Fruit fly (Drosophila melanogaster) whole organism, embryonic: ENCODE measurements around the gene cype.

Experiments used
- Awh ChIP-seq: fragments of 200-800 bp; sonication (Bioruptor generic); IDR thresholded peaks from 2 replicates; pipeline ENCODE4, ENCODE4 v1.3.6; 2022; ENCODE audit warnings: missing biosample characterization, missing genetic modification characterization
- CG10366 ChIP-seq: fragments of 200-800 bp; sonication (Bioruptor generic); IDR thresholded peaks from 2 replicates; pipeline ENCODE4 v1.3.6; 2022; ENCODE audit warnings: missing biosample characterization, missing genetic modification characterization
- CG10431 ChIP-seq: fragments of 200-800 bp; sonication (Bioruptor generic); optimal IDR thresholded peaks from 3 replicates; lab custom pipeline; 2018; ENCODE audit warnings: missing biosample characterization, mild to moderate bottlenecking, missing genetic modification characterization
- CG10654 ChIP-seq: fragments of 200-800 bp; sonication (Bioruptor generic); optimal IDR thresholded peaks from 2 replicates; lab custom pipeline; 2016; ENCODE audit warnings: missing biosample characterization, missing genetic modification characterization
- CG13123 ChIP-seq: fragments of 200-800 bp; sonication (Bioruptor generic); optimal IDR thresholded peaks from 2 replicates; lab custom pipeline; 2016; ENCODE audit warnings: missing biosample characterization, missing genetic modification characterization
- CG13287 ChIP-seq: fragments of 200-800 bp; sonication (Bioruptor generic); IDR thresholded peaks from 2 replicates; pipeline ENCODE4 v1.3.6; 2022; ENCODE audit warnings: missing biosample characterization, missing genetic modification characterization; ENCODE audit not compliant: partially characterized antibody
- CG13296 ChIP-seq: fragments of 200-800 bp; sonication (Bioruptor generic); optimal IDR thresholded peaks from 3 replicates; lab custom pipeline; 2018; ENCODE audit warnings: missing biosample characterization, mild to moderate bottlenecking, missing genetic modification characterization
- CG15269 ChIP-seq: fragments of 200-800 bp; sonication (Bioruptor generic); optimal IDR thresholded peaks from 2 replicates; lab custom pipeline; 2018; ENCODE audit warnings: missing biosample characterization, mild to moderate bottlenecking, missing genetic modification characterization, moderate library complexity
- CG16863 ChIP-seq: fragments of 200-800 bp; sonication (Bioruptor generic); optimal IDR thresholded peaks from 3 replicates; lab custom pipeline; 2016; ENCODE audit warnings: missing biosample characterization, missing genetic modification characterization
- CG18011 ChIP-seq: fragments of 200-800 bp; sonication (Bioruptor generic); optimal IDR thresholded peaks from 2 replicates; lab custom pipeline; 2017; ENCODE audit warnings: missing biosample characterization, missing genetic modification characterization, mild to moderate bottlenecking, moderate library complexity, missing genotype
- CG1832 ChIP-seq: fragments of 200-800 bp; sonication (Bioruptor generic); optimal IDR thresholded peaks from 2 replicates; lab custom pipeline; 2017; ENCODE audit warnings: missing biosample characterization, mild to moderate bottlenecking, missing genetic modification characterization, inconsistent platforms
- CG2202 ChIP-seq: fragments of 200-800 bp; sonication (Bioruptor generic); optimal IDR thresholded peaks from 2 replicates; lab custom pipeline; 2018; ENCODE audit warnings: missing biosample characterization, mild to moderate bottlenecking, missing genetic modification characterization
- CG30403 ChIP-seq: fragments of 200-800 bp; sonication (Bioruptor generic); optimal IDR thresholded peaks from 3 replicates; lab custom pipeline; 2016; ENCODE audit warnings: missing biosample characterization, missing genetic modification characterization
- CG31365 ChIP-seq: fragments of 200-800 bp; sonication (Bioruptor generic); optimal IDR thresholded peaks from 2 replicates; lab custom pipeline; 2018; ENCODE audit warnings: missing biosample characterization, mild to moderate bottlenecking, missing genetic modification characterization
- CG32532 ChIP-seq: fragments of 200-800 bp; sonication (Bioruptor generic); IDR thresholded peaks from 2 replicates; pipeline ENCODE4 v1.3.6; 2022; ENCODE audit warnings: missing biosample characterization, missing genetic modification characterization
- CG3281 ChIP-seq: fragments of 200-800 bp; sonication (Bioruptor generic); optimal IDR thresholded peaks from 3 replicates; lab custom pipeline; 2017; ENCODE audit warnings: missing biosample characterization, mild to moderate bottlenecking, missing genetic modification characterization
- CG42726 ChIP-seq: fragments of 200-800 bp; sonication (Bioruptor generic); IDR thresholded peaks from 2 replicates; pipeline ENCODE4 v1.3.6; 2022; ENCODE audit warnings: missing biosample characterization, missing genetic modification characterization; ENCODE audit not compliant: partially characterized antibody
- CG6272 ChIP-seq: fragments of 200-800 bp; sonication (Bioruptor generic); IDR thresholded peaks from 2 replicates; pipeline ENCODE4 v1.3.6; 2022; ENCODE audit warnings: missing biosample characterization, missing genetic modification characterization
- CG9932 ChIP-seq: fragments of 200-800 bp; sonication (Bioruptor generic); IDR thresholded peaks from 2 replicates; pipeline ENCODE4 v1.3.6; 2022; ENCODE audit warnings: missing biosample characterization, missing genetic modification characterization
- Camta ChIP-seq: fragments of 200-800 bp; sonication (Bioruptor generic); optimal IDR thresholded peaks from 2 replicates; lab custom pipeline; 2016; ENCODE audit warnings: missing biosample characterization, missing genetic modification characterization
- Dad ChIP-seq: fragments of 200-800 bp; sonication (Bioruptor generic); optimal IDR thresholded peaks from 3 replicates; lab custom pipeline; 2016; ENCODE audit warnings: missing biosample characterization, missing genetic modification characterization
- E2f1 ChIP-seq: fragments of 200-800 bp; sonication (Bioruptor generic); IDR thresholded peaks from 2 replicates; pipeline ENCODE4 v1.3.6; 2022; ENCODE audit warnings: missing biosample characterization, missing genetic modification characterization
- Fer2 ChIP-seq: fragments of 200-800 bp; sonication (Bioruptor generic); optimal IDR thresholded peaks from 2 replicates; lab custom pipeline; 2018; ENCODE audit warnings: missing biosample characterization, mild to moderate bottlenecking, missing genetic modification characterization, moderate library complexity
- Gsc ChIP-seq: fragments of 200-800 bp; sonication (Bioruptor generic); IDR thresholded peaks from 2 replicates; pipeline ENCODE4 v1.3.6; 2022; ENCODE audit warnings: missing biosample characterization, missing genetic modification characterization
- HmgD ChIP-seq: fragments of 200-800 bp; sonication (Bioruptor generic); optimal IDR thresholded peaks from 3 replicates; lab custom pipeline; 2016; ENCODE audit warnings: missing biosample characterization, missing genetic modification characterization
- MBD-R2 ChIP-seq: fragments of 200-800 bp; sonication (Bioruptor generic); IDR thresholded peaks from 2 replicates; pipeline ENCODE4 v1.3.6; 2022; ENCODE audit warnings: missing biosample characterization, missing genetic modification characterization
- Mrtf ChIP-seq: fragments of 200-800 bp; sonication (Bioruptor generic); IDR thresholded peaks from 3 replicates; pipeline ENCODE4 v1.3.6; 2022; ENCODE audit warnings: missing biosample characterization, missing genetic modification characterization
- Oaz ChIP-seq: fragments of 200-800 bp; sonication (Bioruptor generic); IDR thresholded peaks from 2 replicates; pipeline ENCODE4 v1.3.6; 2022; ENCODE audit warnings: missing biosample characterization, missing genetic modification characterization
- Ravus ChIP-seq: fragments of 200-800 bp; sonication (Bioruptor generic); IDR thresholded peaks from 2 replicates; pipeline ENCODE4 v1.3.6; 2022; ENCODE audit warnings: missing biosample characterization, missing genetic modification characterization
- Sox102F ChIP-seq: fragments of 200-800 bp; sonication (Bioruptor generic); optimal IDR thresholded peaks from 2 replicates; lab custom pipeline; 2018; ENCODE audit warnings: missing biosample characterization, mild to moderate bottlenecking, missing genetic modification characterization, moderate library complexity
- bigmax ChIP-seq: fragments of 200-800 bp; sonication (Bioruptor generic); optimal IDR thresholded peaks from 2 replicates; lab custom pipeline; 2018; ENCODE audit warnings: missing biosample characterization, mild to moderate bottlenecking, missing genetic modification characterization
- crol ChIP-seq: fragments of 200-800 bp; sonication (Bioruptor generic); IDR thresholded peaks from 2 replicates; pipeline ENCODE4 v1.3.6; 2022; ENCODE audit warnings: missing biosample characterization, missing genetic modification characterization
- da ChIP-seq: fragments of 200-800 bp; sonication (Bioruptor generic); optimal IDR thresholded peaks from 2 replicates; lab custom pipeline; 2016; ENCODE audit warnings: missing biosample characterization, missing genetic modification characterization
- dpn ChIP-seq, 2 experiments: fragments of 200-800 bp; sonication (Bioruptor generic); optimal IDR thresholded peaks; 3 replicates each; lab custom pipeline; 2016; ENCODE audit warnings: missing biosample characterization in 2 of 2, missing genetic modification characterization in 2 of 2
- dysf ChIP-seq: fragments of 200-800 bp; sonication (Bioruptor generic); IDR thresholded peaks from 3 replicates; pipeline ENCODE4 v1.3.6; 2022; ENCODE audit warnings: missing biosample characterization, missing genetic modification characterization
- fd3F ChIP-seq: fragments of 200-800 bp; sonication (Bioruptor generic); optimal IDR thresholded peaks from 2 replicates; lab custom pipeline; 2018; ENCODE audit warnings: missing biosample characterization, mild to moderate bottlenecking, missing genetic modification characterization, moderate library complexity
- fd96Cb ChIP-seq: fragments of 200-800 bp; sonication (Bioruptor generic); optimal IDR thresholded peaks from 2 replicates; lab custom pipeline; 2018; ENCODE audit warnings: missing biosample characterization, mild to moderate bottlenecking, missing genetic modification characterization, moderate library complexity
- fu2 ChIP-seq: fragments of 200-800 bp; sonication (Bioruptor generic); optimal IDR thresholded peaks from 2 replicates; lab custom pipeline; 2016; ENCODE audit warnings: missing biosample characterization, missing genetic modification characterization
- gem ChIP-seq: fragments of 200-800 bp; sonication (Bioruptor generic); optimal IDR thresholded peaks from 2 replicates; lab custom pipeline; 2019; ENCODE audit warnings: missing biosample characterization, mild to moderate bottlenecking, missing genetic modification characterization, moderate library complexity
- gro ChIP-seq: fragments of 200-800 bp; sonication (Bioruptor generic); optimal IDR thresholded peaks from 2 replicates; lab custom pipeline; 2016; ENCODE audit warnings: missing biosample characterization, missing genetic modification characterization
- luna ChIP-seq: fragments of 200-800 bp; sonication (Bioruptor generic); optimal IDR thresholded peaks from 2 replicates; lab custom pipeline; 2016; ENCODE audit warnings: missing biosample characterization, missing genetic modification characterization
- nmo ChIP-seq: fragments of 200-800 bp; sonication (Bioruptor generic); optimal IDR thresholded peaks from 2 replicates; lab custom pipeline; 2018; ENCODE audit warnings: missing biosample characterization, mild to moderate bottlenecking, missing genetic modification characterization, moderate library complexity
- odd ChIP-seq: fragments of 200-800 bp; sonication (Bioruptor generic); optimal IDR thresholded peaks from 2 replicates; lab custom pipeline; 2017; ENCODE audit warnings: missing biosample characterization, mild to moderate bottlenecking, missing genetic modification characterization
- p53 ChIP-seq: fragments of 200-800 bp; sonication (Bioruptor generic); optimal IDR thresholded peaks from 2 replicates; lab custom pipeline; 2016; ENCODE audit warnings: missing biosample characterization, missing genetic modification characterization
- rib ChIP-seq: fragments of 200-800 bp; sonication (Bioruptor generic); IDR thresholded peaks from 2 replicates; pipeline ENCODE4 v1.3.6; 2022; ENCODE audit warnings: missing biosample characterization, missing genetic modification characterization
- sens ChIP-seq: fragments of 200-800 bp; sonication (Bioruptor generic); peaks from one replicate; lab custom pipeline; 2016; ENCODE audit warnings: missing biosample characterization, missing genetic modification characterization
- seq ChIP-seq: fragments of 200-800 bp; sonication (Bioruptor generic); IDR thresholded peaks from 2 replicates; pipeline ENCODE4 v1.3.6; 2022; ENCODE audit warnings: missing biosample characterization, missing genetic modification characterization
- slbo ChIP-seq: fragments of 200-800 bp; sonication (Bioruptor generic); IDR thresholded peaks from 2 replicates; pipeline ENCODE4 v1.3.6; 2022; ENCODE audit warnings: missing biosample characterization, missing genetic modification characterization
- tx ChIP-seq: fragments of 200-800 bp; sonication (Bioruptor generic); optimal IDR thresholded peaks from 2 replicates; lab custom pipeline; 2016; ENCODE audit warnings: missing biosample characterization, missing genetic modification characterization
- unpg ChIP-seq: fragments of 200-800 bp; sonication (Bioruptor generic); optimal IDR thresholded peaks from 3 replicates; lab custom pipeline; 2018; ENCODE audit warnings: missing biosample characterization, mild to moderate bottlenecking, missing genetic modification characterization, moderate library complexity

cype gene

DNA sequence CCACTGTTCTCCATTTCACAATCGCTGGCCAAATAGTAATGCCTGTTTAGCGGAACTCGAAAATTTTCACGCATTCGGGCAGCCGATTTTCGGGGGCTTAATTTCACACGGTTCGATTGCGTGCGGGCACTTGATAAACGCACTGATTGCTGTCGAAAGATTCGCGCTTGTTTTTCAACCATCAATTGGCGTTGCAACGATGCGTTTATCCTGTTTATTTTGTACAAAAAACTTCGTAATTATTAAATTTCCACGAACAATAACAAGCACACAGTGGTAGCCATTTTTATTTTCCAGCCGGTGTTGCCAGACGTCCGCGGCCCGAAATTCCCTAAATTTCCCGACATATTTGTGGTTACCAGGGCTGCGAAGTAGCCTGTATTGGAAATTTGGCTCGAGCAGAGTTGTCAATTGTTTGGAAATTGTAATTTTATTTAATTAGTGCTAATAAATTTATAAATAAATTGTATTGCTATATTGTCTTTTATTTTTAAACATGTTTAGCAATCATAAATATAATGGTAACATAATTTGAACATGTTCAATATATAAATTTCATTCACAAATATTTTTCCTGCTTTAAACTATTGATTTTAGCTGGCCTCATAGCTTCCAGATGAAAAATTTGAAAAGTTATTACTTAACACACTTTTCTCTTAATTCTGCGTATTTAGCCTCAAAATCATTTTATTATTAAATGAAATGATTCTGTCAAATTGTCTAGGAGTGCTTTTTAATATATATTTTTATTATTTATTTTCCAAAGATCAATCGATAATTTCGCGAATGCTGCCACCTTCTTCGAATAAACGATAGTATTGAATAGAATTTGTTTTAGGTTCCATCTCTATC, at the start of gene cype, which contains the start of gene Ncoa6:
Gene cype (plus strand): TSS at position 814 of the 852 bp plus-strand sequence.
Gene Ncoa6 (minus strand): TSS at position 270 of the 852 bp plus-strand sequence.
- TF ChIP-seq HmgD (GFP tag; lab: Kevin White, UChicago) (no peak), odd (GFP tag; lab: Kevin White, UChicago) (no peak), seq (GFP tag; lab: Robert Waterston, UW) (no peak; the same call in 1 of the 2 replicates), CG13296 (GFP tag; lab: Kevin White, UChicago) (peak; percentile 51), Gsc (GFP tag; lab: Robert Waterston, UW) (no peak), rib (no peak), CG32532 (GFP tag; lab: Robert Waterston, UW) (peak; percentile 69), MBD-R2 (GFP tag; lab: Robert Waterston, UW) (no peak; the same call in 1 of the 2 replicates), sens (GFP tag; lab: Kevin White, UChicago) (peak; percentile 76), CG3281 (GFP tag; lab: Kevin White, UChicago) (no peak), Awh (GFP tag; lab: Robert Waterston, UW) (0 out of 2 replicates have a peak, but pooled peaks have one; percentile 5), CG2202 (no peak), CG18011 (GFP tag; lab: Kevin White, UChicago) (no peak), dpn (GFP tag; optimal IDR thresholded peaks at IDR 0.05; lab: Kevin White, UChicago) (peak in 1 of 2 experiments; percentile 51), luna (no peak), gem (tag; lab: Kevin White, UChicago) (peak; percentile 75), fd3F (GFP tag; lab: Kevin White, UChicago) (peak; percentile 52), slbo (peak; percentile 57), CG13123 (GFP tag; lab: Kevin White, UChicago) (no peak), p53 (GFP tag; lab: Kevin White, UChicago) (no peak), gro (GFP tag; lab: Kevin White, UChicago) (no peak), Fer2 (tag; lab: Kevin White, UChicago) (peak; percentile 48), CG10431 (GFP tag; lab: Kevin White, UChicago) (peak; percentile 12), Dad (GFP tag; lab: Kevin White, UChicago) (no peak), CG9932 (GFP tag; lab: Robert Waterston, UW) (peak; percentile 55), CG16863 (GFP tag; lab: Kevin White, UChicago) (no peak), CG10366 (peak; percentile 31), CG30403 (GFP tag; lab: Kevin White, UChicago) (peak; percentile 54), dysf (GFP tag; lab: Robert Waterston, UW) (no peak), Sox102F (GFP tag; lab: Kevin White, UChicago) (peak; percentile 49), crol (GFP tag; lab: Robert Waterston, UW) (no peak), CG6272 (GFP tag; lab: Robert Waterston, UW) (0 out of 2 replicates have a peak, but pooled peaks have one; percentile 4), CG15269 (peak; percentile 62), Oaz (GFP tag; lab: Robert Waterston, UW) (no peak), da (GFP tag; lab: Kevin White, UChicago) (no peak), nmo (GFP tag; lab: Kevin White, UChicago) (peak; percentile 69), bigmax (no peak), CG31365 (tag; lab: Kevin White, UChicago) (no peak), CG13287 (GFP tag; lab: Robert Waterston, UW) (peak; percentile 87), CG42726 (GFP tag; lab: Robert Waterston, UW) (peak; percentile 88), Camta (GFP tag; lab: Kevin White, UChicago) (no peak), CG10654 (GFP tag; lab: Kevin White, UChicago) (peak; percentile 35), fu2 (GFP tag; lab: Kevin White, UChicago) (no peak), Ravus (no peak), unpg (peak; percentile 38), Mrtf (GFP tag; lab: Robert Waterston, UW) (no peak), E2f1 (GFP tag; lab: Robert Waterston, UW) (peak; percentile 54), fd96Cb (tag; lab: Kevin White, UChicago) (peak; percentile 41), tx (GFP tag; lab: Kevin White, UChicago) (no peak), CG1832 (GFP tag; lab: Kevin White, UChicago) (no peak)
